Worm (Caenorhabditis elegans) whole organism, L2 larva: Measurements from ENCODE around the gene F49C5.16.

ENCODE experiments used
- F13H6.1 ChIP-seq: sonication (generic microtip); optimal IDR thresholded peaks from 2 replicates; lab custom pipeline; 2016; ENCODE audit warnings: missing genetic modification characterization, missing compliant biosample characterization
- R02D3.7 ChIP-seq: fragments of 150-350 bp; optimal IDR thresholded peaks from 2 replicates; lab custom pipeline; 2014; ENCODE audit warnings: missing biosample characterization, missing genetic modification characterization
- ZK546.5 ChIP-seq: sonication (generic microtip); optimal IDR thresholded peaks from 2 replicates; lab custom pipeline; 2017; ENCODE audit warnings: missing biosample characterization, missing genetic modification characterization
- alr-1 ChIP-seq: fragments of 150-350 bp; optimal IDR thresholded peaks from 2 replicates; lab custom pipeline; 2014; ENCODE audit warnings: missing biosample characterization, missing genetic modification characterization
- aly-2 ChIP-seq: fragments of 150-350 bp; optimal IDR thresholded peaks from 2 replicates; lab custom pipeline; 2014; ENCODE audit warnings: missing biosample characterization, missing genetic modification characterization
- ama-1 ChIP-seq: fragments of 150-350 bp; optimal IDR thresholded peaks from 2 replicates; lab custom pipeline; 2018; ENCODE audit warnings: inconsistent platforms
- blmp-1 ChIP-seq: sonication (generic microtip); optimal IDR thresholded peaks from 2 replicates; lab custom pipeline; 2017; ENCODE audit warnings: missing genetic modification characterization, mild to moderate bottlenecking, missing compliant biosample characterization, antibody characterized with exemption, moderate library complexity; ENCODE audit not compliant: insufficient read depth
- ceh-16 ChIP-seq: fragments of 150-350 bp; optimal IDR thresholded peaks from 2 replicates; lab custom pipeline; 2014; ENCODE audit warnings: missing biosample characterization, missing genetic modification characterization
- ceh-82 ChIP-seq: fragments of 150-350 bp; optimal IDR thresholded peaks from 2 replicates; lab custom pipeline; 2014; ENCODE audit warnings: missing biosample characterization, missing genetic modification characterization
- crh-2 ChIP-seq: sonication (generic microtip); optimal IDR thresholded peaks from 2 replicates; lab custom pipeline; 2017; ENCODE audit warnings: missing biosample characterization, missing genetic modification characterization
- elt-1 ChIP-seq: fragments of 150-350 bp; optimal IDR thresholded peaks from 2 replicates; lab custom pipeline; 2014; ENCODE audit warnings: missing biosample characterization, missing genetic modification characterization
- elt-3 ChIP-seq: sonication (generic microtip); optimal IDR thresholded peaks from 2 replicates; lab custom pipeline; 2017; ENCODE audit warnings: missing biosample characterization, missing genetic modification characterization
- fos-1 ChIP-seq: fragments of 150-350 bp; optimal IDR thresholded peaks from 2 replicates; lab custom pipeline; 2014; ENCODE audit warnings: missing biosample characterization, missing genetic modification characterization
- gmeb-1 ChIP-seq: fragments of 150-350 bp; optimal IDR thresholded peaks from 2 replicates; lab custom pipeline; 2014; ENCODE audit warnings: missing biosample characterization, missing genetic modification characterization
- lin-11 ChIP-seq: fragments of 150-350 bp; sonication (generic microtip); optimal IDR thresholded peaks from 2 replicates; lab custom pipeline; 2014; ENCODE audit warnings: missing biosample characterization, missing genetic modification characterization, inconsistent platforms, mixed read lengths
- lin-13 ChIP-seq: fragments of 150-350 bp; optimal IDR thresholded peaks from 2 replicates; lab custom pipeline; 2014; ENCODE audit warnings: missing biosample characterization, missing genetic modification reagents, missing genetic modification characterization
- mab-5 ChIP-seq: fragments of 150-350 bp; optimal IDR thresholded peaks from 2 replicates; lab custom pipeline; 2014; ENCODE audit warnings: missing biosample characterization, missing genetic modification characterization
- mbf-1 ChIP-seq: sonication (generic microtip); optimal IDR thresholded peaks from 2 replicates; lab custom pipeline; 2017; ENCODE audit warnings: missing biosample characterization, missing genetic modification characterization
- mdl-1 ChIP-seq, 2 experiments: fragments of 150-350 bp in 1 of 2; sonication (generic microtip) in 1 of 2; optimal IDR thresholded peaks; 2 replicates each; lab custom pipeline; 2017; ENCODE audit warnings: missing biosample characterization in 2 of 2, missing genetic modification characterization in 2 of 2
- nhr-10 ChIP-seq: sonication (generic microtip); optimal IDR thresholded peaks from 2 replicates; lab custom pipeline; 2017; ENCODE audit warnings: missing biosample characterization, missing genetic modification characterization
- nhr-11 ChIP-seq: fragments of 150-350 bp; optimal IDR thresholded peaks from 2 replicates; lab custom pipeline; 2014; ENCODE audit warnings: missing biosample characterization, missing genetic modification characterization
- nhr-12 ChIP-seq: fragments of 150-350 bp; optimal IDR thresholded peaks from 2 replicates; lab custom pipeline; 2014; ENCODE audit warnings: missing biosample characterization, missing genetic modification characterization
- nhr-23 ChIP-seq: fragments of 150-350 bp; optimal IDR thresholded peaks from 2 replicates; lab custom pipeline; 2014; ENCODE audit warnings: missing biosample characterization, missing genetic modification reagents, missing genetic modification characterization
- nhr-237 ChIP-seq: fragments of 150-350 bp; optimal IDR thresholded peaks from 2 replicates; lab custom pipeline; 2014; ENCODE audit warnings: missing biosample characterization, missing genetic modification characterization
- nhr-25 ChIP-seq: fragments of 150-350 bp; sonication (generic microtip); optimal IDR thresholded peaks from 3 replicates; lab custom pipeline; 2014; ENCODE audit warnings: missing biosample characterization, missing genetic modification characterization
- nhr-6 ChIP-seq: fragments of 150-350 bp; optimal IDR thresholded peaks from 2 replicates; lab custom pipeline; 2014; ENCODE audit warnings: missing biosample characterization, missing genetic modification characterization
- nhr-77 ChIP-seq: fragments of 150-350 bp; optimal IDR thresholded peaks from 2 replicates; lab custom pipeline; 2014; ENCODE audit warnings: missing biosample characterization, missing genetic modification characterization
- sem-4 ChIP-seq: fragments of 150-350 bp; optimal IDR thresholded peaks from 2 replicates; lab custom pipeline; 2014; ENCODE audit warnings: missing biosample characterization, missing genetic modification reagents, missing genetic modification characterization
- skn-1 ChIP-seq: sonication (generic microtip); optimal IDR thresholded peaks from 2 replicates; lab custom pipeline; 2017; ENCODE audit warnings: missing biosample characterization, missing genetic modification characterization
- sma-3 ChIP-seq: sonication (generic microtip); optimal IDR thresholded peaks from 2 replicates; lab custom pipeline; 2016; ENCODE audit warnings: missing genetic modification reagents, missing genetic modification characterization, missing compliant biosample characterization
- sma-9 ChIP-seq, 2 experiments: fragments of 150-350 bp in 1 of 2; sonication (generic microtip) in 1 of 2; optimal IDR thresholded peaks; 2 replicates each; lab custom pipeline; 2014 to 2016; ENCODE audit warnings: missing genetic modification characterization in 2 of 2, mild to moderate bottlenecking in 1 of 2, missing biosample characterization in 1 of 2, missing compliant biosample characterization in 1 of 2, missing genetic modification reagents in 1 of 2, moderate library complexity in 1 of 2
- unc-39 ChIP-seq: fragments of 150-350 bp; optimal IDR thresholded peaks from 2 replicates; lab custom pipeline; 2014; ENCODE audit warnings: missing biosample characterization, missing genetic modification characterization
- unc-55 ChIP-seq: fragments of 150-350 bp; sonication (generic microtip); optimal IDR thresholded peaks from 3 replicates; lab custom pipeline; 2014; ENCODE audit warnings: missing biosample characterization, missing genetic modification reagents, missing genetic modification characterization
- unc-62 ChIP-seq: fragments of 150-350 bp; optimal IDR thresholded peaks from 2 replicates; lab custom pipeline; 2014; ENCODE audit warnings: missing biosample characterization, missing genetic modification reagents, missing genetic modification characterization
- zag-1 ChIP-seq: fragments of 150-350 bp; optimal IDR thresholded peaks from 2 replicates; lab custom pipeline; 2014; ENCODE audit warnings: missing biosample characterization, missing genetic modification characterization
- ztf-1 ChIP-seq: fragments of 200-800 bp; sonication (Bioruptor generic); conservative IDR thresholded peaks from 2 replicates; pipeline ENCODE4 v1.3.6; 2022; ENCODE audit warnings: missing genetic modification characterization, missing compliant biosample characterization
- ztf-11 ChIP-seq: sonication (generic microtip); optimal IDR thresholded peaks from 2 replicates; lab custom pipeline; 2017; ENCODE audit warnings: missing biosample characterization, missing genetic modification characterization
- ztf-4 ChIP-seq: fragments of 150-350 bp; optimal IDR thresholded peaks from 2 replicates; lab custom pipeline; 2014; ENCODE audit warnings: missing biosample characterization, missing genetic modification characterization

Gene F49C5.16

ce11 chrII:12549613-12550012 is 2.0 kb downstream of the F49C5.16 start:
- no peak for TF ChIP-seq crh-2 (tag; lab: Kevin White, UChicago)
- no peak for TF ChIP-seq unc-55
- TF ChIP-seq nhr-12 (tag; lab: Kevin White, UChicago) = no peak
- no peak for TF ChIP-seq fos-1
- TF ChIP-seq sma-9 (GFP tag; optimal IDR thresholded peaks at IDR 0.05; lab: Kevin White, UChicago) = no peak
- TF ChIP-seq sma-9 (tag; optimal IDR thresholded peaks at IDR 0.05; lab: Kevin White, UChicago) = no peak
- no peak for TF ChIP-seq elt-1 (tag; lab: Kevin White, UChicago)
- TF ChIP-seq blmp-1 (tag; lab: Kevin White, UChicago) = no peak
- TF ChIP-seq nhr-237 (tag; lab: Kevin White, UChicago) = no peak
- no peak for TF ChIP-seq F13H6.1 (tag; lab: Kevin White, UChicago)
- no peak for TF ChIP-seq mab-5 (tag; lab: Kevin White, UChicago)
- no peak for TF ChIP-seq alr-1 (tag; lab: Kevin White, UChicago)
- TF ChIP-seq aly-2 = no peak
- TF ChIP-seq ceh-82 = no peak
- TF ChIP-seq sma-3 = no peak
- no peak for TF ChIP-seq mbf-1 (tag; lab: Kevin White, UChicago)
- TF ChIP-seq ztf-11 (tag; lab: Kevin White, UChicago) = no peak

DNA sequence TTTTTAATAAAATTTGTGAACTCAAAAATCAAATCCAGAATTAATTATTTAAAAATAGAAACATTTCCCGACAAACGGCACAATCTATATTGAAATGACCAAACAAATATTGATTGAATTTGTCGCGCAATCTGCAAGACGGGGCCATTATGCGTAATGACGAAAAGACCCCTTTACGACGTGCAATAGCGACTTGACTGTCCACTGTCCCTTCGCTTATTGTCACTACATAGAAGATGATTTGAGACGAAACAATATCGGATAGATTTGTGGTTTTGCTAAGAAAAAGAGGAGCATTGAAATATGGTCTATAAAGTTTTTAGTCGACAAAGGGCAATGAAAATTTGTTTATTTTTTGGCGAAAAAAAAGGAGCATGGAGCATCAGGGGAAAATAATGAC is 3.3 kb downstream of the F49C5.16 start:
- no peak for TF ChIP-seq gmeb-1 (tag; lab: Kevin White, UChicago)
- no peak for TF ChIP-seq mdl-1 (tag; optimal IDR thresholded peaks at IDR 0.05; lab: Kevin White, UChicago)
- TF ChIP-seq zag-1 (tag; lab: Kevin White, UChicago) = no peak
- no peak for TF ChIP-seq sma-3
- TF ChIP-seq elt-3 (tag; lab: Kevin White, UChicago) = no peak
- TF ChIP-seq R02D3.7 (tag; lab: Kevin White, UChicago) = no peak

- TF ChIP-seq ama-1 = no peak
- no peak for TF ChIP-seq nhr-12 (tag; lab: Kevin White, UChicago)
- TF ChIP-seq sma-3 = no peak
- TF ChIP-seq nhr-11 = no peak
- TF ChIP-seq mbf-1 (tag; lab: Kevin White, UChicago) = no peak
- no peak for TF ChIP-seq nhr-6 (tag; lab: Kevin White, UChicago)
- TF ChIP-seq fos-1 = no peak
- TF ChIP-seq nhr-25 (tag; lab: Kevin White, UChicago) = no peak
- TF ChIP-seq mab-5 (tag; lab: Kevin White, UChicago) = no peak
These were observed 7.9 kb downstream of the F49C5.16 start, which contains the start of gene F49C5.11 for ce11 chrII:12555579-12555978. Gene F49C5.11, plus strand, starts transcription at chrII:12555879.

- TF ChIP-seq gmeb-1 (tag; lab: Kevin White, UChicago) (no peak), nhr-77 (tag; lab: Kevin White, UChicago) (no peak), ztf-1 (GFP tag; lab: Robert Waterston, UW) (no peak), blmp-1 (tag; lab: Kevin White, UChicago) (no peak), R02D3.7 (tag; lab: Kevin White, UChicago) (no peak), lin-13 (GFP tag; lab: Kevin White, UChicago) (no peak), alr-1 (tag; lab: Kevin White, UChicago) (no peak)
These were observed 12.6 kb downstream of the F49C5.16 start, which contains the start of gene F49C5.12 for ce11 chrII:12560210-12560609. Gene F49C5.12, minus strand, starts transcription at chrII:12560310.

- TF ChIP-seq ztf-4 (tag; lab: Kevin White, UChicago) = no peak
- TF ChIP-seq nhr-10 (tag; lab: Kevin White, UChicago) = no peak
- no peak for TF ChIP-seq ztf-1 (GFP tag; lab: Robert Waterston, UW)
- TF ChIP-seq unc-62 (GFP tag; lab: Kevin White, UChicago) = no peak
- TF ChIP-seq ceh-16 (tag; lab: Kevin White, UChicago) = no peak
- TF ChIP-seq, all 48 proteins: peak for 0
These were observed 18.2 kb downstream of the F49C5.16 start, which contains the start of gene F49C5.7 for ce11 chrII:12565851-12566250. Gene F49C5.7, plus strand, starts transcription at chrII:12566151.

DNA sequence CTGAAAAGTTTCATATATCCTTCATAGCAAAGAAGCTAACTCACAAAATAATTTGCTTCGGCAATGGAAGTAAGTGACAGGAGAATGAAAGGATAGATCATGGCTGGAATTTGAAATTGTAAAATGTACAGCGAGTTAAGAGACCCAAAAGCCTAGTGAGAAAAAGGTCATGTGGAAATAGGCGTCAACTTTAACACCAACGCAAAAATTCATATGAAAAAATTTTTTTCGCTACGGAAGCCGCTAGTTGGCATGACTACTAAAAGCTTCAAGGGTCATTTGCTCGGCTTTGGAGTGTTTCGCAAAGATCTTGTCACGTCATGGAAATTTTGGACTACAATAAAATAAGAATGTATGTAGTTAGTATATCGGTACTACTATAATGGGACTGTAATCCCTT is 22.9 kb downstream of the F49C5.16 start, which contains the start of gene Y38E10A.1:
Gene Y38E10A.1 (minus strand): TSS at position 101 of the 400 bp plus-strand sequence.
- no peak for TF ChIP-seq nhr-23
- TF ChIP-seq gmeb-1 (tag; lab: Kevin White, UChicago) = no peak
- TF ChIP-seq nhr-237 (tag; lab: Kevin White, UChicago) = no peak
- no peak for TF ChIP-seq fos-1
- TF ChIP-seq unc-39 (tag; lab: Kevin White, UChicago) = no peak
- TF ChIP-seq mab-5 (tag; lab: Kevin White, UChicago) = no peak
- TF ChIP-seq nhr-6 (tag; lab: Kevin White, UChicago) = no peak
- TF ChIP-seq ZK546.5 = no peak
- TF ChIP-seq mdl-1 (tag; optimal IDR thresholded peaks at IDR 0.05; lab: Kevin White, UChicago) = no peak
- no peak for TF ChIP-seq skn-1 (tag; lab: Kevin White, UChicago)
- no peak for TF ChIP-seq sma-9 (GFP tag; optimal IDR thresholded peaks at IDR 0.05; lab: Kevin White, UChicago)
- TF ChIP-seq sma-9 (tag; optimal IDR thresholded peaks at IDR 0.05; lab: Kevin White, UChicago) = no peak
- TF ChIP-seq nhr-77 (tag; lab: Kevin White, UChicago) = no peak
- TF ChIP-seq F13H6.1 (tag; lab: Kevin White, UChicago) = no peak
- TF ChIP-seq R02D3.7 (tag; lab: Kevin White, UChicago) = no peak
- no peak for TF ChIP-seq nhr-25 (tag; lab: Kevin White, UChicago)
- TF ChIP-seq ztf-4 (tag; lab: Kevin White, UChicago) = no peak
- TF ChIP-seq lin-11 (tag; lab: Kevin White, UChicago) = no peak
- no peak for TF ChIP-seq zag-1 (tag; lab: Kevin White, UChicago)
- TF ChIP-seq sem-4 (tag; lab: Kevin White, UChicago) = no peak
- TF ChIP-seq ama-1 = no peak
